Worm (Caenorhabditis elegans) whole organism, L4 larva: Measurements from ENCODE around the gene C13G3.12.

ENCODE experiments used
- F44E2.7 ChIP-seq: fragments of 200-800 bp; sonication (Bioruptor generic); IDR thresholded peaks from 2 replicates; pipeline ENCODE4 v2.1.2; 2022; ENCODE audit warnings: missing genetic modification characterization, missing compliant biosample characterization
- aha-1 ChIP-seq: fragments of 150-350 bp; peaks from one replicate; lab custom pipeline; 2014; ENCODE audit warnings: missing biosample characterization, missing genetic modification characterization
- fkh-10 ChIP-seq: fragments of 150-350 bp; optimal IDR thresholded peaks from 2 replicates; lab custom pipeline; 2014; ENCODE audit warnings: missing biosample characterization, missing genetic modification reagents, missing genetic modification characterization
- lin-13 ChIP-seq: fragments of 150-350 bp; optimal IDR thresholded peaks from 2 replicates; lab custom pipeline; 2014; ENCODE audit warnings: missing biosample characterization, missing genetic modification reagents, missing genetic modification characterization
- mdl-1 ChIP-seq, 2 experiments: fragments of 150-350 bp in 1 of 2; sonication (generic microtip) in 1 of 2; optimal IDR thresholded peaks; 2 replicates each; lab custom pipeline; 2014 to 2017; ENCODE audit warnings: missing biosample characterization in 2 of 2, missing genetic modification characterization in 2 of 2
- nhr-76 ChIP-seq: fragments of 150-350 bp; optimal IDR thresholded peaks from 2 replicates; lab custom pipeline; 2014; ENCODE audit warnings: missing biosample characterization, missing genetic modification characterization
- ztf-11 ChIP-seq: fragments of 150-350 bp; optimal IDR thresholded peaks from 2 replicates; lab custom pipeline; 2014; ENCODE audit warnings: missing biosample characterization, missing genetic modification characterization

DNA sequence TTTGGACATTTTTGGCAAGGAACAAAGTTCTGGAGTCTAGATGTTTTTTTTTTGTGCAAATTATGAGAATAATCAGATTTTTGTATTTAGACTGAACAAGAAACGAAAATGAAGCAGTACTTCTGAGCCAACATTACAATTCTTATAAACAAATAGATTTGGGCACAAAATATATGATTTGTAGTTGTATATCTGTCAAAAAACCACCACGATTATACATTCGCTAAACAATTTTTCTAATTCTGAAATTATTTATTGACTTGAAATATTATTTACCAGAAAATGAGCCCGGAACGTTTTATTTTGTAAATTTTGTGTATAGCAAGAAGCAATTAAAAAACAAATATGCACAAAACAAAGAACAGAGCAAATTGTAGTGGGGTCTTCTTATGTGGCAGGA lies 48.7 kb upstream of the C13G3.12 start:
- no peak for TF ChIP-seq F44E2.7 (GFP tag; lab: Robert Waterston, UW)
- no peak for TF ChIP-seq mdl-1 (tag; optimal IDR thresholded peaks at IDR 0.05; lab: Kevin White, UChicago)
- TF ChIP-seq lin-13 (GFP tag; lab: Kevin White, UChicago) = no peak
- TF ChIP-seq nhr-76 (tag; lab: Kevin White, UChicago) = no peak
- TF ChIP-seq ztf-11 (tag; lab: Kevin White, UChicago) = no peak
- no peak for TF ChIP-seq aha-1
- TF ChIP-seq fkh-10 (GFP tag; lab: Kevin White, UChicago) = no peak
